Worm (Caenorhabditis elegans): ENCODE measurements around the gene ifb-2.

DNA sequence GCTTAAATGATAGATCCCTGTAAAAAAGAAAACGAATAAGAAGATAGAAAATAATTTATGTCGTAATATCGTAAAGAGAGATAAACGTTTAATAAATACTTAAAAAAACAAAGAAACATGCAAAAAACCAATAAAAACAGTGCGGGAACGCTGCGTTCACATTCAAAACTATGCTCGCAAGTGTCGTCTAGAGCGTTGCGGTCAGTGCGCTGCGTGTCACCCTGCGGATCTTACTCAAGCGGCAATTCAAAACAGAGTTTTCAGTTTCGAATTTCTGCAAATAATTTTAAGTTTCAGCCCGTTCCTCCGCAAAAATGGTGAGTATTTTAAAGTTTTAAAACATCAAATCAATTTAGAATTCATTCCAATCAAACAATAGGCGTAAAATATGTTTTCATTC lies 35.2 kb upstream of the ifb-2 start, which contains the start of the genes tiar-1 and lelo-4:
- TF ChIP-seq nhr-12 (tag; optimal IDR thresholded peaks at IDR 0.05), result no peak
- peak; percentile 78 for TF ChIP-seq nfya-1 (tag; optimal IDR thresholded peaks at IDR 0.05; ENCODE audit: insufficient read depth)
- peak; percentile 86 for TF ChIP-seq lin-15B (tag; optimal IDR thresholded peaks at IDR 0.05)

Measured in whole organism, L3 larva.